Worm (Caenorhabditis elegans) whole organism, early embryonic: ENCODE measurements around the gene pho-4.

Experiments used
- B0310.2 ChIP-seq: sonication (generic microtip); optimal IDR thresholded peaks from 2 replicates; lab custom pipeline; 2016; ENCODE audit warnings: mild to moderate bottlenecking, missing genetic modification characterization, missing compliant biosample characterization
- F13C5.2 ChIP-seq: sonication (generic microtip); optimal IDR thresholded peaks from 2 replicates; lab custom pipeline; 2017; ENCODE audit warnings: mild to moderate bottlenecking, missing genetic modification characterization, inconsistent platforms, missing compliant biosample characterization
- aly-1 ChIP-seq: sonication (generic microtip); optimal IDR thresholded peaks from 2 replicates; lab custom pipeline; 2016; ENCODE audit warnings: missing genetic modification characterization, missing compliant biosample characterization
- ama-1 ChIP-seq: fragments of 150-350 bp; optimal IDR thresholded peaks from 2 replicates; lab custom pipeline; 2014
- ceh-13 ChIP-seq: fragments of 200-800 bp; sonication (Bioruptor generic); optimal IDR thresholded peaks from 2 replicates; lab custom pipeline; 2018; ENCODE audit warnings: mild to moderate bottlenecking, missing genetic modification characterization, missing compliant biosample characterization
- ceh-36 ChIP-seq: sonication (generic microtip); optimal IDR thresholded peaks from 2 replicates; lab custom pipeline; 2016; ENCODE audit warnings: missing genetic modification characterization, inconsistent platforms, missing compliant biosample characterization
- ets-7 ChIP-seq: sonication (generic microtip); optimal IDR thresholded peaks from 2 replicates; lab custom pipeline; 2016; ENCODE audit warnings: missing genotype, missing genetic modification characterization, missing compliant biosample characterization
- flt-1 ChIP-seq: fragments of 200-800 bp; sonication (Bioruptor generic); IDR thresholded peaks from 2 replicates; pipeline ENCODE4 v1.3.6; 2022; ENCODE audit warnings: missing genetic modification characterization, missing compliant biosample characterization
- hmbx-1 ChIP-seq: sonication (generic microtip); optimal IDR thresholded peaks from 2 replicates; lab custom pipeline; 2016; ENCODE audit warnings: mild to moderate bottlenecking, missing genetic modification characterization, missing compliant biosample characterization
- hmg-4 ChIP-seq: fragments of 200-800 bp; sonication (Bioruptor generic); optimal IDR thresholded peaks from 2 replicates; lab custom pipeline; 2018; ENCODE audit warnings: mild to moderate bottlenecking, missing genetic modification characterization, missing compliant biosample characterization
- hnd-1 ChIP-seq: sonication (generic microtip); optimal IDR thresholded peaks from 2 replicates; lab custom pipeline; 2016; ENCODE audit warnings: missing genetic modification characterization, missing compliant biosample characterization
- pes-1 ChIP-seq: fragments of 200-800 bp; sonication (Bioruptor generic); IDR thresholded peaks from 2 replicates; pipeline ENCODE4 v1.3.6; 2022; ENCODE audit warnings: missing genetic modification reagents, missing genetic modification characterization, missing compliant biosample characterization
- scrt-1 ChIP-seq: fragments of 200-800 bp; sonication (Bioruptor generic); IDR thresholded peaks from 2 replicates; pipeline ENCODE4 v1.3.6; 2022; ENCODE audit warnings: missing genetic modification characterization, missing compliant biosample characterization
- sea-1 ChIP-seq: fragments of 200-800 bp; sonication (Bioruptor generic); conservative IDR thresholded peaks from 2 replicates; pipeline ENCODE4 v1.3.6; 2022; ENCODE audit warnings: missing genetic modification characterization, missing compliant biosample characterization
- tbx-11 ChIP-seq: fragments of 200-800 bp; sonication (Bioruptor generic); IDR thresholded peaks from 2 replicates; pipeline ENCODE4 v1.3.6; 2022; ENCODE audit warnings: missing genetic modification characterization, missing compliant biosample characterization
- tbx-37 ChIP-seq: fragments of 200-800 bp; sonication (Bioruptor generic); conservative IDR thresholded peaks from 2 replicates; pipeline ENCODE4 v1.3.6; 2022; ENCODE audit warnings: missing genetic modification reagents, missing genetic modification characterization, missing compliant biosample characterization
- tra-4 ChIP-seq: sonication (generic microtip); optimal IDR thresholded peaks from 2 replicates; lab custom pipeline; 2017; ENCODE audit warnings: missing genetic modification characterization, missing compliant biosample characterization

Gene pho-4

ce11 chrII:5238366-5238765 is at the start of gene pho-4:
Gene pho-4 (minus strand): TSS chrII:5238466.
- no peak for TF ChIP-seq tra-4 (tag; lab: Kevin White, UChicago)
- TF ChIP-seq pes-1 = no peak
- TF ChIP-seq hnd-1 = no peak
- TF ChIP-seq scrt-1 (GFP tag; lab: Robert Waterston, UW) = no peak
- TF ChIP-seq sea-1 (GFP tag; lab: Robert Waterston, UW) = no peak
- TF ChIP-seq ama-1 (lab: Kevin White, UChicago) = no peak
- no peak for TF ChIP-seq ceh-36 (tag; lab: Kevin White, UChicago)
- no peak for TF ChIP-seq flt-1 (GFP tag; lab: Robert Waterston, UW)
- no peak for TF ChIP-seq ets-7 (tag; lab: Kevin White, UChicago)
- no peak for TF ChIP-seq hmbx-1 (tag; lab: Kevin White, UChicago)

- no peak for TF ChIP-seq scrt-1 (GFP tag; lab: Robert Waterston, UW)
- TF ChIP-seq F13C5.2 = no peak
- TF ChIP-seq ceh-36 (tag; lab: Kevin White, UChicago) = no peak
- no peak for TF ChIP-seq flt-1 (GFP tag; lab: Robert Waterston, UW)
- no peak for TF ChIP-seq tbx-11 (GFP tag; lab: Robert Waterston, UW)
- TF ChIP-seq ets-7 (tag; lab: Kevin White, UChicago) = no peak
- no peak for TF ChIP-seq hmbx-1 (tag; lab: Kevin White, UChicago)
- TF ChIP-seq aly-1 (tag; lab: Kevin White, UChicago) = no peak
- TF ChIP-seq pes-1 = no peak
- no peak for TF ChIP-seq hnd-1
- TF ChIP-seq tbx-37 (GFP tag; lab: Robert Waterston, UW) = no peak
- TF ChIP-seq ama-1 (lab: Kevin White, UChicago) = no peak
- no peak for TF ChIP-seq hmg-4 (GFP tag; lab: Kevin White, UChicago)
- no peak for TF ChIP-seq ceh-13 (GFP tag; lab: Kevin White, UChicago)
- no peak for TF ChIP-seq B0310.2 (tag; lab: Kevin White, UChicago)
- TF ChIP-seq sea-1 (GFP tag; lab: Robert Waterston, UW) = no peak
- no peak for TF ChIP-seq tra-4 (tag; lab: Kevin White, UChicago)
Observed at ce11 chrII:5285029-5285428, 46.8 kb upstream of the pho-4 start, which contains the start of gene gur-5. Gene gur-5 (plus strand): TSS chrII:5285329.

- no peak for TF ChIP-seq hmbx-1 (tag; lab: Kevin White, UChicago)
- no peak for TF ChIP-seq flt-1 (GFP tag; lab: Robert Waterston, UW)
- TF ChIP-seq scrt-1 (GFP tag; lab: Robert Waterston, UW) = no peak
- no peak for TF ChIP-seq hmg-4 (GFP tag; lab: Kevin White, UChicago)
- no peak for TF ChIP-seq B0310.2 (tag; lab: Kevin White, UChicago)
- TF ChIP-seq ama-1 (lab: Kevin White, UChicago) = no peak
- no peak for TF ChIP-seq sea-1 (GFP tag; lab: Robert Waterston, UW)
- no peak for TF ChIP-seq ceh-36 (tag; lab: Kevin White, UChicago)
- TF ChIP-seq F13C5.2 = no peak
- no peak for TF ChIP-seq ets-7 (tag; lab: Kevin White, UChicago)
- TF ChIP-seq pes-1 = no peak
- no peak for TF ChIP-seq hnd-1
- TF ChIP-seq tbx-37 (GFP tag; lab: Robert Waterston, UW) = no peak
- no peak for TF ChIP-seq ceh-13 (GFP tag; lab: Kevin White, UChicago)
- TF ChIP-seq tra-4 (tag; lab: Kevin White, UChicago) = no peak
- no peak for TF ChIP-seq tbx-11 (GFP tag; lab: Robert Waterston, UW)
- TF ChIP-seq aly-1 (tag; lab: Kevin White, UChicago) = no peak
Observed at ce11 chrII:5282740-5283281, 44.5 kb upstream of the pho-4 start.

ce11 chrII:5282192-5282591 is 43.9 kb upstream of the pho-4 start, which contains the start of gene pmt-1:
Gene pmt-1 (minus strand): TSS chrII:5282523.
- TF ChIP-seq B0310.2 (tag; lab: Kevin White, UChicago) (no peak), ceh-13 (GFP tag; lab: Kevin White, UChicago) (no peak), tbx-37 (GFP tag; lab: Robert Waterston, UW) (no peak)

ce11 chrII:5281137-5281536 is 42.9 kb upstream of the pho-4 start:
- TF ChIP-seq tra-4 (tag; lab: Kevin White, UChicago) (no peak), tbx-11 (GFP tag; lab: Robert Waterston, UW) (no peak), hmg-4 (GFP tag; lab: Kevin White, UChicago) (no peak), sea-1 (GFP tag; lab: Robert Waterston, UW) (no peak), ets-7 (tag; lab: Kevin White, UChicago) (no peak), aly-1 (tag; lab: Kevin White, UChicago) (no peak), F13C5.2 (no peak), B0310.2 (tag; lab: Kevin White, UChicago) (no peak), scrt-1 (GFP tag; lab: Robert Waterston, UW) (no peak), hnd-1 (no peak), tbx-37 (GFP tag; lab: Robert Waterston, UW) (no peak), pes-1 (no peak), ama-1 (lab: Kevin White, UChicago) (no peak)

- TF ChIP-seq tra-4 (tag; lab: Kevin White, UChicago) (no peak), hmbx-1 (tag; lab: Kevin White, UChicago) (no peak), hnd-1 (no peak), pes-1 (no peak), tbx-37 (GFP tag; lab: Robert Waterston, UW) (no peak), ceh-36 (tag; lab: Kevin White, UChicago) (no peak), tbx-11 (GFP tag; lab: Robert Waterston, UW) (no peak), scrt-1 (GFP tag; lab: Robert Waterston, UW) (no peak), ceh-13 (GFP tag; lab: Kevin White, UChicago) (no peak), B0310.2 (tag; lab: Kevin White, UChicago) (no peak), flt-1 (GFP tag; lab: Robert Waterston, UW) (no peak), sea-1 (GFP tag; lab: Robert Waterston, UW) (no peak), aly-1 (tag; lab: Kevin White, UChicago) (no peak)
Observed at ce11 chrII:5277780-5278179, 39.5 kb upstream of the pho-4 start.

ce11 chrII:5276736-5277135 is 38.5 kb upstream of the pho-4 start:
- no peak for TF ChIP-seq tra-4 (tag; lab: Kevin White, UChicago)
- no peak for TF ChIP-seq scrt-1 (GFP tag; lab: Robert Waterston, UW)
- TF ChIP-seq hmbx-1 (tag; lab: Kevin White, UChicago) = no peak
- TF ChIP-seq ama-1 (lab: Kevin White, UChicago) = no peak
- TF ChIP-seq flt-1 (GFP tag; lab: Robert Waterston, UW) = no peak
- TF ChIP-seq tbx-11 (GFP tag; lab: Robert Waterston, UW) = no peak
- TF ChIP-seq F13C5.2 = no peak
- TF ChIP-seq aly-1 (tag; lab: Kevin White, UChicago) = no peak
- TF ChIP-seq pes-1 = no peak
- no peak for TF ChIP-seq ets-7 (tag; lab: Kevin White, UChicago)
